Fruit fly (Drosophila melanogaster): ENCODE measurements around the gene ea.

DNA sequence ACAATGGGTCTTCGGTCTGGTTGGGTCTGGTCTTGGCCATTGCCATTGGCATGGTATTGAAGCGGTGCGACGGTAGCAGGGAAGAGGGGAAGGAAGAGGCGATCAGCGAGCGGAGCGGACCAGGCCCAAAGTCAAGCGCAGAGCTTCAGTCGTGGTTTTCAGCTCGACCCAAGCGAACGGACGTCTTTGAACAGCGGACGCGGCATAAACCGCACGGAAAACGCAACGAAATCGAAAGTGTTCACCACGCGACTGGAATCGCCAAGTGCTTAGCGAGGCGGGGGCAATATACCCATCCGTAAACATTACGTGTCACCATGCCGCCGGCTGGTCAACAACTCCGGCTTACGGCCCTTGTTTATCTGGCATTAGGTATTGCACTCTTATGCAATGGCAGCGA lies 12.2 kb upstream of the ea start, which contains the start of gene CG14866:
- TF ChIP-seq toe (GFP tag; optimal IDR thresholded peaks at IDR 0.05) (no peak), CG7101 (tag; optimal IDR thresholded peaks at IDR 0.05) (no peak), CG14711 (tag; optimal IDR thresholded peaks at IDR 0.05) (no peak), CG11617 (GFP tag; optimal IDR thresholded peaks at IDR 0.05) (no peak), kay (GFP tag; ENCODE audit: borderline replicate concordance) (no peak), cic (GFP tag; optimal IDR thresholded peaks at IDR 0.05) (no peak), Crg-1 (GFP tag; optimal IDR thresholded peaks at IDR 0.05) (no peak)
